Worm (Caenorhabditis elegans): ENCODE results near the gene F35F11.2.

DNA sequence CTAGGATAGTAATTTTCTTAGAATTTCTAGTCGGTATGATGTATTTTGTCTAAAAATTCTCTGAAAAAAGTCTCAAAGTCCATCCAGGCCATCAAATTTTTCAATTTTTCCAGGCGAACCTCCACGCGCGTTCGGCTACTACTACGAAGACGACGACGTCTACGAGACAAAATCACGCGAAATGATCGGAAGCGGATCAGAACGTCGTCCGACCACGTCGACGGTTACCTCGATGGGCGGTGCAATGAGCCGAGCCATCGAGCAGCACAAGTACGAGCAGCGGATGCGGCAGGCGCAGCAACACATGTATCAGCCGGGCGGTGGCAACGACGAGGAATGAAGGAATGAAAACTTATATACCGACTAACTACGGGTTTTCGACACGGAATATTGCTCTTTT, 26.5 kb upstream of the F35F11.2 start:
- TF ChIP-seq hlh-15 (tag; optimal IDR thresholded peaks at IDR 0.05) (no peak), pha-2 (tag; optimal IDR thresholded peaks at IDR 0.05) (no peak), nfya-1 (tag; optimal IDR thresholded peaks at IDR 0.05) (no peak), sdc-2 (tag; optimal IDR thresholded peaks at IDR 0.05) (no peak), pqm-1 (tag; optimal IDR thresholded peaks at IDR 0.05) (no peak)

Data from whole organism, late embryonic.